Worm (Caenorhabditis elegans) whole organism, L4 larva: ENCODE results near the gene C34F6.10.

Experiments
- F37D6.2 ChIP-seq: sonication (generic microtip); optimal IDR thresholded peaks from 2 replicates; lab custom pipeline; 2016; ENCODE audit warnings: mild to moderate bottlenecking, missing genetic modification characterization, missing compliant biosample characterization
- T26A8.4 ChIP-seq: fragments of 200-800 bp; sonication (Bioruptor generic); IDR thresholded peaks from 2 replicates; pipeline ENCODE4 v1.3.6; 2022; ENCODE audit warnings: missing genetic modification characterization, missing compliant biosample characterization
- Y48G9A.11 ChIP-seq: fragments of 200-800 bp; sonication (Bioruptor generic); IDR thresholded peaks from 2 replicates; pipeline ENCODE4 v1.3.6; 2022; ENCODE audit warnings: missing genetic modification reagents, missing genetic modification characterization, missing compliant biosample characterization
- ZK546.5 ChIP-seq, 2 experiments: sonication (generic microtip); optimal IDR thresholded peaks; 2 replicates each; lab custom pipeline; 2017; ENCODE audit warnings: missing biosample characterization in 2 of 2, missing genetic modification characterization in 2 of 2
- aha-1 ChIP-seq: fragments of 150-350 bp; peaks from one replicate; lab custom pipeline; 2014; ENCODE audit warnings: missing biosample characterization, missing genetic modification characterization
- aly-2 ChIP-seq: sonication (generic microtip); optimal IDR thresholded peaks from 2 replicates; lab custom pipeline; 2018; ENCODE audit warnings: missing biosample characterization, missing genetic modification characterization
- ama-1 ChIP-seq: fragments of 150-350 bp; optimal IDR thresholded peaks from 2 replicates; lab custom pipeline; 2014; ENCODE audit warnings: inconsistent platforms, mixed read lengths
- arid-1 ChIP-seq: fragments of 200-800 bp; sonication (Bioruptor generic); conservative IDR thresholded peaks from 2 replicates; pipeline ENCODE4 v1.3.6; 2022; ENCODE audit warnings: missing genetic modification reagents, missing genetic modification characterization, missing compliant biosample characterization
- ceh-28 ChIP-seq: fragments of 150-350 bp; optimal IDR thresholded peaks from 2 replicates; lab custom pipeline; 2014; ENCODE audit warnings: missing biosample characterization, missing genetic modification reagents, missing genetic modification characterization
- ceh-44 ChIP-seq: fragments of 200-800 bp; sonication (Bioruptor generic); IDR thresholded peaks from 2 replicates; pipeline ENCODE4 v1.3.6; 2022; ENCODE audit warnings: missing genetic modification reagents, missing genetic modification characterization, missing compliant biosample characterization
- ces-1 ChIP-seq: fragments of 150-350 bp; sonication (generic microtip); optimal IDR thresholded peaks from 4 replicates; lab custom pipeline; 2014; ENCODE audit warnings: missing biosample characterization, missing genetic modification reagents, missing genetic modification characterization
- ctbp-1 ChIP-seq: fragments of 200-800 bp; sonication (Bioruptor generic); IDR thresholded peaks from 2 replicates; pipeline ENCODE4 v1.3.6; 2022; ENCODE audit warnings: missing genetic modification reagents, missing genetic modification characterization, missing compliant biosample characterization
- dpl-1 ChIP-seq: fragments of 150-350 bp; optimal IDR thresholded peaks from 2 replicates; lab custom pipeline; 2014; ENCODE audit warnings: missing biosample characterization, missing genetic modification reagents, missing genetic modification characterization
- egl-27 ChIP-seq: sonication (generic microtip); optimal IDR thresholded peaks from 3 replicates; lab custom pipeline; 2017; ENCODE audit warnings: missing biosample characterization, missing genetic modification reagents, missing genetic modification characterization
- fkh-10 ChIP-seq: fragments of 150-350 bp; optimal IDR thresholded peaks from 2 replicates; lab custom pipeline; 2014; ENCODE audit warnings: missing biosample characterization, missing genetic modification reagents, missing genetic modification characterization
- hif-1 ChIP-seq, 2 experiments: sonication (generic microtip); optimal IDR thresholded peaks; 2 replicates each; lab custom pipeline; 2016 to 2017; ENCODE audit warnings: missing compliant biosample characterization in 2 of 2, missing genetic modification characterization in 2 of 2, missing genetic modification reagents in 2 of 2, missing genotype in 2 of 2, mild to moderate bottlenecking in 1 of 2
- hlh-11 ChIP-seq: fragments of 200-800 bp; sonication (Bioruptor generic); optimal IDR thresholded peaks from 2 replicates; lab custom pipeline; 2018; ENCODE audit warnings: mild to moderate bottlenecking, missing genetic modification characterization, missing compliant biosample characterization
- hlh-30 ChIP-seq: sonication (generic microtip); optimal IDR thresholded peaks from 2 replicates; lab custom pipeline; 2017; ENCODE audit warnings: antibody characterized with exemption, mild to moderate bottlenecking, missing genetic modification characterization, missing compliant biosample characterization; ENCODE audit not compliant: insufficient read depth
- hmg-1.1 ChIP-seq: fragments of 200-800 bp; sonication (Bioruptor generic); IDR thresholded peaks from 2 replicates; pipeline ENCODE4 v1.3.6; 2022; ENCODE audit warnings: missing genetic modification reagents, missing genetic modification characterization, missing compliant biosample characterization
- jun-1 ChIP-seq: fragments of 150-350 bp; optimal IDR thresholded peaks from 2 replicates; lab custom pipeline; 2014; ENCODE audit warnings: missing biosample characterization, missing genetic modification reagents, missing genetic modification characterization
- lin-1 ChIP-seq: fragments of 200-800 bp; sonication (Bioruptor generic); IDR thresholded peaks from 2 replicates; pipeline ENCODE4 v1.3.6; 2022; ENCODE audit warnings: missing genetic modification reagents, missing genetic modification characterization, missing compliant biosample characterization
- lin-13 ChIP-seq: fragments of 150-350 bp; optimal IDR thresholded peaks from 2 replicates; lab custom pipeline; 2014; ENCODE audit warnings: missing biosample characterization, missing genetic modification reagents, missing genetic modification characterization
- madf-5 ChIP-seq, 2 experiments: fragments of 200-800 bp; sonication (Bioruptor generic); IDR thresholded peaks; 2 replicates each; pipeline ENCODE4 v1.3.6; 2022; ENCODE audit warnings: missing compliant biosample characterization in 2 of 2, missing genetic modification characterization in 2 of 2
- madf-9 ChIP-seq: fragments of 200-800 bp; sonication (Bioruptor generic); conservative IDR thresholded peaks from 2 replicates; pipeline ENCODE4 v1.3.6; 2022; ENCODE audit warnings: missing genetic modification reagents, missing genetic modification characterization, missing compliant biosample characterization
- mdl-1 ChIP-seq, 2 experiments: fragments of 150-350 bp in 1 of 2; sonication (generic microtip) in 1 of 2; optimal IDR thresholded peaks; 2 replicates each; lab custom pipeline; 2014 to 2017; ENCODE audit warnings: missing biosample characterization in 2 of 2, missing genetic modification characterization in 2 of 2
- mdt-29 ChIP-seq: fragments of 200-800 bp; sonication (Bioruptor generic); IDR thresholded peaks from 2 replicates; pipeline ENCODE4 v1.3.6; 2022; ENCODE audit warnings: missing genetic modification reagents, missing genetic modification characterization, missing compliant biosample characterization
- mep-1 ChIP-seq: fragments of 150-350 bp; sonication (generic microtip); optimal IDR thresholded peaks from 3 replicates; lab custom pipeline; 2014; ENCODE audit warnings: missing biosample characterization, missing genetic modification characterization
- mes-2 ChIP-seq: sonication (generic microtip); optimal IDR thresholded peaks from 2 replicates; lab custom pipeline; 2016; ENCODE audit warnings: missing genotype, mild to moderate bottlenecking, missing genetic modification characterization, missing compliant biosample characterization; ENCODE audit not compliant: poor library complexity, severe bottlenecking
- mxl-3 ChIP-seq: fragments of 200-800 bp; sonication (Bioruptor generic); optimal IDR thresholded peaks from 2 replicates; lab custom pipeline; 2018; ENCODE audit warnings: mild to moderate bottlenecking, missing genetic modification characterization, missing compliant biosample characterization
- nhr-10 ChIP-seq: fragments of 150-350 bp; optimal IDR thresholded peaks from 2 replicates; lab custom pipeline; 2014; ENCODE audit warnings: missing biosample characterization, missing genetic modification characterization
- nhr-11 ChIP-seq: fragments of 150-350 bp; optimal IDR thresholded peaks from 2 replicates; lab custom pipeline; 2014; ENCODE audit warnings: missing biosample characterization, missing genetic modification characterization
- nhr-25 ChIP-seq: sonication (generic microtip); optimal IDR thresholded peaks from 2 replicates; lab custom pipeline; 2017; ENCODE audit warnings: missing genetic modification characterization, mild to moderate bottlenecking, missing compliant biosample characterization, antibody characterized with exemption, moderate library complexity, borderline replicate concordance; ENCODE audit not compliant: insufficient read depth
- nhr-28 ChIP-seq: fragments of 150-350 bp; optimal IDR thresholded peaks from 2 replicates; lab custom pipeline; 2014; ENCODE audit warnings: missing biosample characterization, missing genetic modification characterization
- nhr-42 ChIP-seq: fragments of 200-800 bp; sonication (Bioruptor generic); IDR thresholded peaks from 2 replicates; pipeline ENCODE4 v1.3.6; 2022; ENCODE audit warnings: missing genetic modification characterization, missing compliant biosample characterization
- nhr-6 ChIP-seq: fragments of 150-350 bp; optimal IDR thresholded peaks from 2 replicates; lab custom pipeline; 2014; ENCODE audit warnings: missing biosample characterization, missing genetic modification characterization
- nhr-77 ChIP-seq: fragments of 150-350 bp; optimal IDR thresholded peaks from 2 replicates; lab custom pipeline; 2014; ENCODE audit warnings: missing biosample characterization, missing genetic modification characterization
- pha-4 ChIP-seq, 2 experiments: fragments of 150-350 bp in 1 of 2; fragments of 200-800 bp in 1 of 2; sonication (Bioruptor generic) in 1 of 2; IDR thresholded peaks in 1 of 2; optimal IDR thresholded peaks in 1 of 2; 2 replicates each; pipeline versions ENCODE4 v1.3.6 to Lab custom; 2014 to 2022; ENCODE audit warnings: missing genetic modification characterization in 2 of 2, missing genetic modification reagents in 2 of 2, missing biosample characterization in 1 of 2, missing compliant biosample characterization in 1 of 2
- php-3 ChIP-seq: fragments of 200-800 bp; sonication (Bioruptor generic); IDR thresholded peaks from 2 replicates; pipeline ENCODE4 v1.3.6; 2022; ENCODE audit warnings: missing genetic modification reagents, missing genetic modification characterization, missing compliant biosample characterization
- saeg-2 ChIP-seq: fragments of 200-800 bp; sonication (Bioruptor generic); IDR thresholded peaks from 2 replicates; pipeline ENCODE4 v1.3.6; 2022; ENCODE audit warnings: missing genetic modification reagents, missing genetic modification characterization, missing compliant biosample characterization
- set-16 ChIP-seq: fragments of 200-800 bp; sonication (Bioruptor generic); IDR thresholded peaks from 2 replicates; pipeline ENCODE4 v1.3.6; 2022; ENCODE audit warnings: missing genetic modification reagents, missing genetic modification characterization, missing compliant biosample characterization
- snpc-1.2 ChIP-seq: fragments of 200-800 bp; sonication (Bioruptor generic); IDR thresholded peaks from 2 replicates; pipeline ENCODE4 v1.3.6; 2022; ENCODE audit warnings: missing genetic modification reagents, missing genetic modification characterization, missing compliant biosample characterization
- snpc-4 ChIP-seq: fragments of 150-350 bp; optimal IDR thresholded peaks from 2 replicates; lab custom pipeline; 2014; ENCODE audit warnings: missing biosample characterization, missing genetic modification characterization
- unc-39 ChIP-seq: sonication (generic microtip); optimal IDR thresholded peaks from 2 replicates; lab custom pipeline; 2017; ENCODE audit warnings: missing biosample characterization, missing genetic modification characterization
- unc-62 ChIP-seq, 3 experiments: fragments of 150-350 bp in 1 of 3; sonication (generic microtip); optimal IDR thresholded peaks in 2 of 3; peaks in 1 of 3; 1 replicate in 1 of 3; 2 replicates in 2 of 3; lab custom pipeline; 2014 to 2017; ENCODE audit warnings: missing biosample characterization in 3 of 3, missing genetic modification characterization in 3 of 3, missing genetic modification reagents in 3 of 3, missing genotype in 1 of 3
- vab-7 ChIP-seq: fragments of 200-800 bp; sonication (Bioruptor generic); IDR thresholded peaks from 2 replicates; pipeline ENCODE4 v1.3.6; 2022; ENCODE audit warnings: missing genetic modification reagents, missing genetic modification characterization, missing compliant biosample characterization
- zfp-2 ChIP-seq: sonication (generic microtip); optimal IDR thresholded peaks from 2 replicates; lab custom pipeline; 2016; ENCODE audit warnings: mild to moderate bottlenecking, missing genetic modification characterization, missing compliant biosample characterization
- zip-2 ChIP-seq: fragments of 150-350 bp; optimal IDR thresholded peaks from 2 replicates; lab custom pipeline; 2014; ENCODE audit warnings: missing biosample characterization, missing genetic modification characterization

The C34F6.10 gene

DNA sequence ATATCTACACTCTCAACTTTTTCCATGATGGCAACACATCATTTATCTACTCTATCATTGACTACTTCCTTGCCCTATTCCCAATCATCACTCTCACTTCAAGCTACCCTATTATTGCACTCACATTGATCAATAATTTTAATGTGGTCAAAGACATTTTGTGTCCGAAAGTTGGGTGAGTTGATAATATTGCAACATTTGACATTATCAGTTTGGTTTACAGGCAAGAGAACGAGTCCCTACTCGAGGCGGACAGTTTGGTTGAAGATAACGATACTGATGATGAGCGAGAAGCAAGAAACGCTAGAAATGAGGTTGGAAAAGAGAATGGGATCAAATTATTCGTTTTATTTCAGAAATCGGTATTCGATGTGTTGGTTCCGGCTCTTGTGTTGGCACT, 24.3 kb upstream of the C34F6.10 start (continued):
- TF ChIP-seq madf-5 (GFP tag; IDR thresholded peaks at IDR 0.05; lab: Robert Waterston, UW): no peak
- TF ChIP-seq egl-27: no peak

DNA sequence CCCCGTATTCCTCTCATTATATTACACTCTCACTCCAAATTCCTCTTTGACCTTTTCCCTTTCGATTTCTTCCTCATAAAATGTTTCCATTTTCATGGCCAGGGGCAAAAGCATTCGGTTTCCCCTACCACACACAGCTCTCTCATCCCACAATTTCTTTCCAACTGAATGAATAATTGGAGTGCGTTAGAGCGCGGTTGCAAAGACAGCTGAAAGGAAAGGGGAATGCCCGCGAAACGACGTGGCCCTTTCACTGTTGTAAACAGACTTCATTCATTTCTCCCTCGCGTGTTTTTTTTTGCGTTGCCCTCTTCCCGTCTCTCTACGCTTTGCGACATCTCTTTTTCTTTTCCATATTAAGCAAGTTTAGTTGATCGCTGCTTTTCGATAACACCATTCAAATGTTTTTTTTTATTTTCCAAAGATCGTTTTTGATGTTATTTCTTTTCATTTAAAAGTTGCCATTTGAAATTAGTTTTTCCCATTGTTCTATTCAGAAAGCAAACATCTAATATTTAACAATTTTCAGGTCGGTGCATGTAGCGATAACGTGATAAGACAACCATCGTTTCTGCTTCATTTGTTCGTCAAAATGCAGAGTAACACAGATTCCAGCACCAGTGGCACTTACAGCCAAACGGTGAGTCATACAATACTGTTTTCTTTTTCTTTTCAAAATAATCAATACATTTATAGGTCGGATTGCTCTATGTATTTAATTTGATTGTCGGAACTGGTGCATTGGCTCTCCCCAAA, 22.1 kb upstream of the C34F6.10 start, which contains the start of gene C03A3.2:
C03A3.2 (plus strand) TSS at position 530 of the 756 bp plus-strand sequence.
- TF ChIP-seq unc-39 (tag; lab: Kevin White, UChicago): no peak
- TF ChIP-seq saeg-2 (GFP tag; lab: Robert Waterston, UW): no peak
- TF ChIP-seq snpc-1.2 (GFP tag; lab: Robert Waterston, UW): no peak
- TF ChIP-seq Y48G9A.11 (GFP tag; lab: Robert Waterston, UW): no peak
- no peak for TF ChIP-seq snpc-4 (tag; lab: Kevin White, UChicago)
- TF ChIP-seq mep-1 (tag; lab: Kevin White, UChicago): peak; percentile 83
- peak; percentile 20 for TF ChIP-seq F37D6.2 (tag; lab: Kevin White, UChicago)
- TF ChIP-seq aly-2 (tag; lab: Kevin White, UChicago): no peak
- no peak for TF ChIP-seq set-16
- TF ChIP-seq mdt-29 (GFP tag; lab: Robert Waterston, UW): no peak
- peak; percentile 58 for TF ChIP-seq hlh-30 (tag; lab: Kevin White, UChicago)
- peak in 1 of 2 experiments; percentile 82 for TF ChIP-seq mdl-1 (tag; optimal IDR thresholded peaks at IDR 0.05; lab: Kevin White, UChicago)
- TF ChIP-seq hif-1 (tag; optimal IDR thresholded peaks at IDR 0.05; lab: Kevin White, UChicago): peak in 1 of 2 experiments; percentile 28
- peak; percentile 70; the same call in 1 of the 2 replicates for TF ChIP-seq hmg-1.1 (GFP tag; lab: Robert Waterston, UW)
- TF ChIP-seq fkh-10 (GFP tag; lab: Kevin White, UChicago): peak; percentile 70
- no peak for TF ChIP-seq nhr-42 (GFP tag; lab: Robert Waterston, UW)
- TF ChIP-seq jun-1: no peak
- TF ChIP-seq lin-13: peak; percentile 47
- no peak for TF ChIP-seq zfp-2 (tag; lab: Kevin White, UChicago)
- TF ChIP-seq pha-4 (GFP tag; IDR thresholded peaks at IDR 0.05; lab: Robert Waterston, UW): no peak
- TF ChIP-seq pha-4 (tag; optimal IDR thresholded peaks at IDR 0.05; lab: Kevin White, UChicago): no peak
- TF ChIP-seq nhr-11 (tag; lab: Kevin White, UChicago): peak; percentile 55
- TF ChIP-seq ceh-28: no peak
- TF ChIP-seq zip-2 (tag; lab: Kevin White, UChicago): no peak
- TF ChIP-seq lin-1 (GFP tag; lab: Robert Waterston, UW): no peak
- 0 out of 2 replicates have a peak, but pooled peaks have one; percentile 6 for TF ChIP-seq madf-9
- TF ChIP-seq T26A8.4 (GFP tag; lab: Robert Waterston, UW): no peak
- TF ChIP-seq ctbp-1: no peak
- peak; percentile 89 for TF ChIP-seq hlh-11 (tag; lab: Kevin White, UChicago)
- TF ChIP-seq aha-1: peak; percentile 58
- peak; percentile 66 for TF ChIP-seq mes-2 (tag; lab: Kevin White, UChicago)
- 0 out of 2 replicates have a peak, but pooled peaks have one; percentile 26 for TF ChIP-seq vab-7 (GFP tag; lab: Robert Waterston, UW)
- TF ChIP-seq nhr-10 (tag; lab: Kevin White, UChicago): no peak
- peak; percentile 64 for TF ChIP-seq nhr-6
- TF ChIP-seq ZK546.5 (tag; optimal IDR thresholded peaks at IDR 0.05; lab: Kevin White, UChicago): no peak
- no peak for TF ChIP-seq ama-1 (lab: Kevin White, UChicago)
- TF ChIP-seq unc-62 (GFP tag; optimal IDR thresholded peaks at IDR 0.05 in 1 of 2; lab: Kevin White, UChicago): no peak
- TF ChIP-seq unc-62 (tag; optimal IDR thresholded peaks at IDR 0.05; lab: Kevin White, UChicago): no peak
- no peak for TF ChIP-seq ces-1 (GFP tag; lab: Kevin White, UChicago)
- TF ChIP-seq arid-1 (GFP tag; lab: Robert Waterston, UW): no peak
- TF ChIP-seq php-3 (GFP tag; lab: Robert Waterston, UW): no peak
- TF ChIP-seq nhr-77 (tag; lab: Kevin White, UChicago): peak; percentile 5
- TF ChIP-seq nhr-25 (tag; lab: Kevin White, UChicago): peak; percentile 40
- no peak for TF ChIP-seq ceh-44
- TF ChIP-seq nhr-28 (tag; lab: Kevin White, UChicago): peak; percentile 21
- TF ChIP-seq dpl-1 (GFP tag; lab: Kevin White, UChicago): peak; percentile 70
- peak; percentile 82 for TF ChIP-seq mxl-3 (GFP tag; lab: Kevin White, UChicago)
